Worm (Caenorhabditis elegans) whole organism, L1 larva: ENCODE measurements around the gene K08D8.12.

Source experiments
- aly-2 ChIP-seq: fragments of 150-350 bp; optimal IDR thresholded peaks from 2 replicates; lab custom pipeline; 2014; ENCODE audit warnings: missing biosample characterization, missing genetic modification characterization
- dpl-1 ChIP-seq, 3 experiments: fragments of 150-350 bp in 2 of 3; sonication (generic microtip) in 1 of 3; optimal IDR thresholded peaks; 2 replicates each; lab custom pipeline; 2014 to 2017; ENCODE audit warnings: missing biosample characterization in 3 of 3, missing genetic modification characterization in 3 of 3, missing genetic modification reagents in 3 of 3
- egl-27 ChIP-seq, 2 experiments: fragments of 150-350 bp in 1 of 2; sonication (generic microtip); optimal IDR thresholded peaks; 3 replicates each; lab custom pipeline; 2017 to 2018; ENCODE audit warnings: missing biosample characterization in 2 of 2, missing genetic modification characterization in 2 of 2, missing genetic modification reagents in 2 of 2
- elt-2 ChIP-seq: sonication (generic microtip); optimal IDR thresholded peaks from 2 replicates; lab custom pipeline; 2016; ENCODE audit warnings: missing genetic modification characterization, mild to moderate bottlenecking, inconsistent platforms, missing compliant biosample characterization, missing genetic modification reagents
- fkh-4 ChIP-seq: sonication (generic microtip); optimal IDR thresholded peaks from 2 replicates; lab custom pipeline; 2016; ENCODE audit warnings: missing compliant biosample characterization, missing genetic modification characterization, borderline replicate concordance
- lin-35 ChIP-seq, 2 experiments: fragments of 150-350 bp; optimal IDR thresholded peaks; 2 replicates each; lab custom pipeline; 2014; ENCODE audit warnings: missing biosample characterization in 2 of 2, missing genetic modification characterization in 2 of 2, missing genetic modification reagents in 2 of 2
- nhr-12 ChIP-seq: sonication (generic microtip); optimal IDR thresholded peaks from 2 replicates; lab custom pipeline; 2017; ENCODE audit warnings: missing biosample characterization, missing genetic modification characterization
- nhr-28 ChIP-seq: fragments of 150-350 bp; optimal IDR thresholded peaks from 2 replicates; lab custom pipeline; 2014; ENCODE audit warnings: missing biosample characterization, missing genetic modification characterization
- pag-3 ChIP-seq: sonication (generic microtip); optimal IDR thresholded peaks from 2 replicates; lab custom pipeline; 2017; ENCODE audit warnings: missing genetic modification characterization, mild to moderate bottlenecking, missing compliant biosample characterization, antibody characterized with exemption, borderline replicate concordance; ENCODE audit not compliant: insufficient read depth
- skn-1 ChIP-seq: fragments of 150-350 bp; optimal IDR thresholded peaks from 2 replicates; lab custom pipeline; 2014; ENCODE audit warnings: missing biosample characterization, missing genetic modification characterization

DNA sequence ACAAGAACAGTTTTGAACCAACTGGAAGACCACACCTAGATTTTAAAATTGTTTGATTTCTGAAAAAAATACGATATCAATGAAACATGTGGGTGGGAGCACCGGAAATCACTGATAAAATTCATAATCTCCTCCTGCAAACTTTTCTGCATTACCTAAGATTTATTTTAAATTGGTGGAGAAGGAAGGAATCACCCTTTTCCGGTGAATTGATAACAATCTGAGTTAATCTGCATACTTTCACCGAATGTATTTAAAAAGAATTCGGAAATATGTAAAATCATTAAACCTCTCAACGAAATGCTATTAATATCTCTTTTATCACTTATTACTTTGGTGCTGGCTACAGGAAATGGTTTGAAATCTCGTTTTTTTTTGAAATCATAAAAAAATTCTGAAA is 49.4 kb downstream of the K08D8.12 start, which contains the start of gene dct-19:
- no peak for TF ChIP-seq fkh-4
- no peak for TF ChIP-seq egl-27 (tag; optimal IDR thresholded peaks at IDR 0.05; lab: Kevin White, UChicago)
- TF ChIP-seq nhr-28 = no peak
- no peak for TF ChIP-seq lin-35 (GFP tag; optimal IDR thresholded peaks at IDR 0.05; lab: Kevin White, UChicago)
- no peak for TF ChIP-seq pag-3 (tag; lab: Kevin White, UChicago)
- TF ChIP-seq elt-2 (tag; lab: Kevin White, UChicago) = no peak
- no peak for TF ChIP-seq nhr-12 (tag; lab: Kevin White, UChicago)
- TF ChIP-seq skn-1 (tag; lab: Kevin White, UChicago) = no peak
- TF ChIP-seq aly-2 = no peak
- TF ChIP-seq dpl-1 (GFP tag; optimal IDR thresholded peaks at IDR 0.05; lab: Kevin White, UChicago) = no peak
